Worm (Caenorhabditis elegans): ENCODE data around the gene nhr-71.

ce11 chrX:13724364-13724763 is 22.8 kb upstream of the nhr-71 start, which contains the start of gene K11E4.6:
- TF ChIP-seq hmbx-1 (tag; optimal IDR thresholded peaks at IDR 0.05) (no peak), hnd-1 (tag; optimal IDR thresholded peaks at IDR 0.05) (no peak), F13C5.2 (tag; optimal IDR thresholded peaks at IDR 0.05) (no peak), flt-1 (GFP tag; IDR thresholded peaks at IDR 0.05) (no peak), ets-7 (tag; optimal IDR thresholded peaks at IDR 0.05) (no peak), pes-1 (GFP tag; IDR thresholded peaks at IDR 0.05) (no peak)
